Worm (Caenorhabditis elegans) whole organism, L3 larva: Measurements from ENCODE around the gene srh-286.

Experiments
- ceh-16 ChIP-seq: sonication (generic microtip); optimal IDR thresholded peaks from 2 replicates; lab custom pipeline; 2017; ENCODE audit warnings: missing biosample characterization, missing genetic modification characterization
- lin-15B ChIP-seq: fragments of 150-350 bp; optimal IDR thresholded peaks from 2 replicates; lab custom pipeline; 2014; ENCODE audit warnings: missing biosample characterization, missing genetic modification characterization
- nfya-1 ChIP-seq: sonication (generic microtip); optimal IDR thresholded peaks from 2 replicates; lab custom pipeline; 2017; ENCODE audit warnings: missing genetic modification characterization, mild to moderate bottlenecking, missing compliant biosample characterization, antibody characterized with exemption, moderate library complexity; ENCODE audit not compliant: insufficient read depth
- nhr-23 ChIP-seq: fragments of 150-350 bp; optimal IDR thresholded peaks from 2 replicates; lab custom pipeline; 2014; ENCODE audit warnings: missing biosample characterization, missing genetic modification reagents, missing genetic modification characterization
- nhr-237 ChIP-seq: fragments of 150-350 bp; optimal IDR thresholded peaks from 2 replicates; lab custom pipeline; 2014; ENCODE audit warnings: missing biosample characterization, missing genetic modification characterization
- pha-4 ChIP-seq: fragments of 150-350 bp; optimal IDR thresholded peaks from 2 replicates; lab custom pipeline; 2014; ENCODE audit warnings: missing biosample characterization, missing genetic modification reagents, missing genetic modification characterization
- unc-39 ChIP-seq: sonication (generic microtip); optimal IDR thresholded peaks from 4 replicates; lab custom pipeline; 2017; ENCODE audit warnings: missing biosample characterization, missing genetic modification characterization
- ztf-11 ChIP-seq: fragments of 150-350 bp; optimal IDR thresholded peaks from 2 replicates; lab custom pipeline; 2014; ENCODE audit warnings: missing biosample characterization, missing genetic modification characterization

ce11 chrV:17818567-17818966, 25.4 kb downstream of the srh-286 start, which contains the start of gene srh-298:
- TF ChIP-seq nhr-237, result no peak
- no peak for TF ChIP-seq ztf-11
- TF ChIP-seq pha-4 (tag; lab: Kevin White, UChicago), result no peak
- TF ChIP-seq nfya-1, result no peak
- no peak for TF ChIP-seq unc-39 (tag; lab: Kevin White, UChicago)
- no peak for TF ChIP-seq ceh-16
- no peak for TF ChIP-seq lin-15B (tag; lab: Kevin White, UChicago)
- TF ChIP-seq nhr-23 (tag; lab: Kevin White, UChicago), result no peak
